Worm (Caenorhabditis elegans): Measurements from ENCODE around the gene hpl-1.

ce11 chrX:13283462-13283861, 38.3 kb downstream of the hpl-1 start:
- TF ChIP-seq sma-3 (GFP tag; optimal IDR thresholded peaks at IDR 0.05) (no peak), nhr-12 (tag; optimal IDR thresholded peaks at IDR 0.05) (no peak), sma-9 (GFP tag; optimal IDR thresholded peaks at IDR 0.05) (peak; percentile 19), sma-9 (tag; optimal IDR thresholded peaks at IDR 0.05) (no peak), lsy-2 (tag; optimal IDR thresholded peaks at IDR 0.05) (no peak), ceh-82 (tag; optimal IDR thresholded peaks at IDR 0.05) (no peak), unc-62 (GFP tag; optimal IDR thresholded peaks at IDR 0.05) (no peak), mab-5 (tag; optimal IDR thresholded peaks at IDR 0.05) (no peak), lin-11 (tag; optimal IDR thresholded peaks at IDR 0.05) (no peak), lin-13 (GFP tag; optimal IDR thresholded peaks at IDR 0.05) (no peak), alr-1 (tag; optimal IDR thresholded peaks at IDR 0.05) (no peak), unc-39 (tag; optimal IDR thresholded peaks at IDR 0.05) (no peak), ztf-4 (tag; optimal IDR thresholded peaks at IDR 0.05) (no peak), fos-1 (tag; optimal IDR thresholded peaks at IDR 0.05) (no peak), nhr-25 (tag; optimal IDR thresholded peaks at IDR 0.05) (no peak)

Measured in whole organism, L2 larva.